Worm (Caenorhabditis elegans): ENCODE data around the gene npa-1.

ce11 chrV:7051133-7051765, 24.3 kb upstream of the npa-1 start, which contains the start of the genes tofu-2 and spig-1:
- no peak for TF ChIP-seq ets-4 (tag; optimal IDR thresholded peaks at IDR 0.05)
- TF ChIP-seq ahr-1 (tag; optimal IDR thresholded peaks at IDR 0.05) = no peak
- TF ChIP-seq pha-4 (tag; optimal IDR thresholded peaks at IDR 0.05) = no peak
- no peak for TF ChIP-seq lin-11 (tag; optimal IDR thresholded peaks at IDR 0.05)
- no peak for TF ChIP-seq nhr-232 (tag; optimal IDR thresholded peaks at IDR 0.05)
- TF ChIP-seq ceh-22 (tag; optimal IDR thresholded peaks at IDR 0.05) = no peak
- no peak for TF ChIP-seq tbx-2 (tag; optimal IDR thresholded peaks at IDR 0.05)
- no peak for TF ChIP-seq pag-3 (tag; optimal IDR thresholded peaks at IDR 0.05; ENCODE audit: borderline replicate concordance)
- TF ChIP-seq rnt-1 (tag; optimal IDR thresholded peaks at IDR 0.05) = no peak
